Fruit fly (Drosophila melanogaster) whole organism, embryonic: ENCODE measurements around the gene CG31883.

ENCODE experiments used
- Awh ChIP-seq: fragments of 200-800 bp; sonication (Bioruptor generic); IDR thresholded peaks from 2 replicates; pipeline ENCODE4, ENCODE4 v1.3.6; 2022; ENCODE audit warnings: missing biosample characterization, missing genetic modification characterization
- Bteb2 ChIP-seq: fragments of 200-800 bp; sonication (Bioruptor generic); optimal IDR thresholded peaks from 2 replicates; lab custom pipeline; 2016; ENCODE audit warnings: missing biosample characterization, missing genetic modification characterization
- CG11247 ChIP-seq: fragments of 200-800 bp; sonication (Bioruptor generic); IDR thresholded peaks from 2 replicates; pipeline ENCODE4 v1.3.6; 2022; ENCODE audit warnings: missing biosample characterization, missing genetic modification characterization
- CG12104 ChIP-seq: fragments of 200-800 bp; sonication (Bioruptor generic); optimal IDR thresholded peaks from 3 replicates; lab custom pipeline; 2016; ENCODE audit warnings: missing biosample characterization, missing genetic modification characterization
- CG12219 ChIP-seq: fragments of 200-800 bp; sonication (Bioruptor generic); optimal IDR thresholded peaks from 3 replicates; lab custom pipeline; 2018; ENCODE audit warnings: missing biosample characterization, mild to moderate bottlenecking, missing genetic modification characterization
- CG12299 ChIP-seq: fragments of 200-800 bp; sonication (Bioruptor generic); optimal IDR thresholded peaks from 2 replicates; lab custom pipeline; 2018; ENCODE audit warnings: missing biosample characterization, mild to moderate bottlenecking, missing genetic modification characterization
- CG12769 ChIP-seq: fragments of 200-800 bp; sonication (Bioruptor generic); optimal IDR thresholded peaks from 2 replicates; lab custom pipeline; 2019; ENCODE audit warnings: missing biosample characterization, mild to moderate bottlenecking, missing genetic modification characterization, moderate library complexity
- CG13894 ChIP-seq: fragments of 200-800 bp; sonication (Bioruptor generic); optimal IDR thresholded peaks from 3 replicates; lab custom pipeline; 2018; ENCODE audit warnings: missing biosample characterization, mild to moderate bottlenecking, missing genetic modification characterization, moderate library complexity
- CG16779 ChIP-seq: fragments of 200-800 bp; sonication (Bioruptor generic); IDR thresholded peaks from 2 replicates; pipeline ENCODE4 v1.3.6; 2022; ENCODE audit warnings: missing biosample characterization, missing genetic modification characterization
- CG2199 ChIP-seq: fragments of 200-800 bp; sonication (Bioruptor generic); IDR thresholded peaks from 3 replicates; pipeline ENCODE4 v1.3.6; 2022; ENCODE audit warnings: missing biosample characterization, missing genetic modification characterization
- CG30020 ChIP-seq: fragments of 200-800 bp; optimal IDR thresholded peaks from 2 replicates; lab custom pipeline; 2019; ENCODE audit warnings: missing biosample characterization, mild to moderate bottlenecking, missing genetic modification characterization, moderate library complexity
- CG31365 ChIP-seq: fragments of 200-800 bp; sonication (Bioruptor generic); optimal IDR thresholded peaks from 2 replicates; lab custom pipeline; 2018; ENCODE audit warnings: missing biosample characterization, mild to moderate bottlenecking, missing genetic modification characterization
- CG33557 ChIP-seq: fragments of 200-800 bp; sonication (Bioruptor generic); optimal IDR thresholded peaks from 2 replicates; lab custom pipeline; 2019; ENCODE audit warnings: missing biosample characterization, mild to moderate bottlenecking, missing genetic modification characterization, moderate library complexity
- CG5953 ChIP-seq: fragments of 200-800 bp; sonication (Bioruptor generic); IDR thresholded peaks from 2 replicates; pipeline ENCODE4 v1.3.6; 2022; ENCODE audit warnings: missing biosample characterization, missing genetic modification characterization
- CG6689 ChIP-seq: fragments of 200-800 bp; sonication (Bioruptor generic); IDR thresholded peaks from 2 replicates; pipeline ENCODE4 v1.3.6; 2022; ENCODE audit warnings: missing biosample characterization, missing genetic modification characterization
- CG6765 ChIP-seq: fragments of 200-800 bp; sonication (Bioruptor generic); optimal IDR thresholded peaks from 3 replicates; lab custom pipeline; 2017; ENCODE audit warnings: missing biosample characterization, mild to moderate bottlenecking, missing genetic modification characterization
- CG6854 ChIP-seq: fragments of 200-800 bp; sonication (Bioruptor generic); optimal IDR thresholded peaks from 3 replicates; lab custom pipeline; 2017; ENCODE audit warnings: missing biosample characterization, mild to moderate bottlenecking, missing genetic modification characterization
- D19A ChIP-seq: fragments of 200-800 bp; optimal IDR thresholded peaks from 3 replicates; lab custom pipeline; 2019; ENCODE audit warnings: missing biosample characterization, mild to moderate bottlenecking, missing genetic modification characterization, moderate library complexity
- Dfd ChIP-seq, 2 experiments: fragments of >200 bp; optimal IDR thresholded peaks; 2 replicates each; lab custom pipeline; 2017; ENCODE audit warnings: missing biosample characterization in 2 of 2, missing genetic modification characterization in 2 of 2
- Elba2 ChIP-seq: fragments of 200-800 bp; sonication (Bioruptor generic); optimal IDR thresholded peaks from 3 replicates; lab custom pipeline; 2016; ENCODE audit warnings: missing biosample characterization, missing genetic modification characterization
- Hand ChIP-seq: fragments of 200-800 bp; sonication (Bioruptor generic); optimal IDR thresholded peaks from 2 replicates; lab custom pipeline; 2017; ENCODE audit warnings: mild to moderate bottlenecking, missing biosample characterization, missing genetic modification reagents, missing genetic modification characterization
- MESR4 ChIP-seq: fragments of 200-800 bp; sonication (Bioruptor generic); optimal IDR thresholded peaks from 2 replicates; lab custom pipeline; 2018; ENCODE audit warnings: missing biosample characterization, mild to moderate bottlenecking, missing genetic modification characterization, moderate library complexity
- Mad ChIP-seq: fragments of 200-800 bp; sonication (Bioruptor generic); optimal IDR thresholded peaks from 2 replicates; lab custom pipeline; 2016; ENCODE audit warnings: missing biosample characterization, missing genetic modification characterization
- NK7.1 ChIP-seq: fragments of 200-800 bp; sonication (Bioruptor generic); optimal IDR thresholded peaks from 3 replicates; lab custom pipeline; 2016; ENCODE audit warnings: missing biosample characterization, missing genetic modification characterization
- PHDP ChIP-seq: fragments of 200-800 bp; sonication (Bioruptor generic); optimal IDR thresholded peaks from 3 replicates; lab custom pipeline; 2018; ENCODE audit warnings: missing biosample characterization, mild to moderate bottlenecking, missing genetic modification characterization, moderate library complexity
- Poxn ChIP-seq: fragments of 200-800 bp; sonication (Bioruptor generic); IDR thresholded peaks from 2 replicates; pipeline ENCODE4 v1.3.6; 2022; ENCODE audit warnings: missing biosample characterization, missing genetic modification characterization
- Usf ChIP-seq: fragments of 200-800 bp; sonication (Bioruptor generic); optimal IDR thresholded peaks from 2 replicates; lab custom pipeline; 2017; ENCODE audit warnings: missing genotype, missing biosample characterization, missing genetic modification characterization
- ara ChIP-seq: fragments of 200-800 bp; sonication (Bioruptor generic); IDR thresholded peaks from 2 replicates; pipeline ENCODE4 v1.3.6; 2022; ENCODE audit warnings: missing biosample characterization, missing genetic modification characterization
- bab2 ChIP-seq: fragments of 200-800 bp; sonication (Bioruptor generic); optimal IDR thresholded peaks from 2 replicates; lab custom pipeline; 2016; ENCODE audit warnings: missing biosample characterization, missing genetic modification characterization
- bcd ChIP-seq: fragments of 200-800 bp; sonication (Bioruptor generic); optimal IDR thresholded peaks from 2 replicates; lab custom pipeline; 2017; ENCODE audit warnings: missing biosample characterization, mild to moderate bottlenecking, missing genetic modification characterization
- caup ChIP-seq: fragments of 200-800 bp; sonication (Bioruptor generic); optimal IDR thresholded peaks from 3 replicates; lab custom pipeline; 2017; ENCODE audit warnings: missing biosample characterization, mild to moderate bottlenecking, missing genetic modification characterization, moderate library complexity; ENCODE audit not compliant: severe bottlenecking
- dmrt99B ChIP-seq: fragments of 200-800 bp; sonication (Bioruptor generic); optimal IDR thresholded peaks from 2 replicates; lab custom pipeline; 2018; ENCODE audit warnings: missing biosample characterization, mild to moderate bottlenecking, missing genetic modification characterization, moderate library complexity
- fd96Cb ChIP-seq: fragments of 200-800 bp; sonication (Bioruptor generic); optimal IDR thresholded peaks from 2 replicates; lab custom pipeline; 2018; ENCODE audit warnings: missing biosample characterization, mild to moderate bottlenecking, missing genetic modification characterization, moderate library complexity
- fru ChIP-seq: fragments of >200 bp; optimal IDR thresholded peaks from 2 replicates; lab custom pipeline; 2017
- gce ChIP-seq: fragments of 200-800 bp; sonication (Bioruptor generic); IDR thresholded peaks from 3 replicates; pipeline ENCODE4 v1.3.6; 2022; ENCODE audit warnings: missing biosample characterization, missing genetic modification characterization
- gcm ChIP-seq: fragments of 200-800 bp; sonication (Bioruptor generic); optimal IDR thresholded peaks from 2 replicates; lab custom pipeline; 2019; ENCODE audit warnings: missing biosample characterization, mild to moderate bottlenecking, missing genetic modification characterization, moderate library complexity
- gcm2 ChIP-seq: fragments of 200-800 bp; sonication (Bioruptor generic); optimal IDR thresholded peaks from 2 replicates; lab custom pipeline; 2016; ENCODE audit warnings: missing biosample characterization, missing genetic modification characterization
- h ChIP-seq: fragments of >200 bp; optimal IDR thresholded peaks from 2 replicates; lab custom pipeline; 2017
- kay ChIP-seq: fragments of 200-800 bp; sonication (Bioruptor generic); optimal IDR thresholded peaks from 2 replicates; lab custom pipeline; 2016; ENCODE audit warnings: missing biosample characterization, missing genetic modification characterization
- knrl ChIP-seq: fragments of 200-800 bp; sonication (Bioruptor generic); IDR thresholded peaks from 3 replicates; pipeline ENCODE4 v1.3.6; 2022; ENCODE audit warnings: missing biosample characterization, missing genetic modification characterization; ENCODE audit not compliant: partially characterized antibody
- maf-S ChIP-seq: fragments of 200-800 bp; sonication (Bioruptor generic); optimal IDR thresholded peaks from 2 replicates; lab custom pipeline; 2016; ENCODE audit warnings: missing biosample characterization, missing genetic modification characterization
- mam ChIP-seq: fragments of 200-800 bp; sonication (Bioruptor generic); optimal IDR thresholded peaks from 3 replicates; lab custom pipeline; 2016; ENCODE audit warnings: missing biosample characterization, missing genetic modification characterization
- nau ChIP-seq: fragments of 200-800 bp; sonication (Bioruptor generic); optimal IDR thresholded peaks from 3 replicates; lab custom pipeline; 2017; ENCODE audit warnings: missing biosample characterization, mild to moderate bottlenecking, missing genetic modification characterization, missing genetic modification reagents
- otp ChIP-seq: fragments of 200-800 bp; sonication (Bioruptor generic); IDR thresholded peaks from 3 replicates; pipeline ENCODE4, ENCODE4 v1.3.6; 2022; ENCODE audit warnings: missing biosample characterization, missing genetic modification characterization
- ro ChIP-seq: fragments of 200-800 bp; sonication (Bioruptor generic); IDR thresholded peaks from 2 replicates; pipeline ENCODE4 v1.3.6; 2022; ENCODE audit warnings: missing biosample characterization, missing genetic modification characterization
- sens-2 ChIP-seq: fragments of 200-800 bp; sonication (Bioruptor generic); IDR thresholded peaks from 2 replicates; pipeline ENCODE4 v1.3.6; 2022; ENCODE audit warnings: missing biosample characterization, missing genetic modification characterization
- stwl ChIP-seq: fragments of 200-800 bp; sonication (Bioruptor generic); optimal IDR thresholded peaks from 3 replicates; lab custom pipeline; 2018; ENCODE audit warnings: missing biosample characterization, mild to moderate bottlenecking, missing genetic modification characterization, moderate library complexity
- sug ChIP-seq: fragments of 200-800 bp; optimal IDR thresholded peaks from 2 replicates; lab custom pipeline; 2019; ENCODE audit warnings: missing biosample characterization, mild to moderate bottlenecking, missing genetic modification characterization, moderate library complexity
- zfh1 ChIP-seq: fragments of 200-800 bp; sonication (Bioruptor generic); IDR thresholded peaks from 3 replicates; pipeline ENCODE4 v1.3.6; 2022; ENCODE audit warnings: missing biosample characterization, missing genetic modification characterization

The CG31883 gene

DNA sequence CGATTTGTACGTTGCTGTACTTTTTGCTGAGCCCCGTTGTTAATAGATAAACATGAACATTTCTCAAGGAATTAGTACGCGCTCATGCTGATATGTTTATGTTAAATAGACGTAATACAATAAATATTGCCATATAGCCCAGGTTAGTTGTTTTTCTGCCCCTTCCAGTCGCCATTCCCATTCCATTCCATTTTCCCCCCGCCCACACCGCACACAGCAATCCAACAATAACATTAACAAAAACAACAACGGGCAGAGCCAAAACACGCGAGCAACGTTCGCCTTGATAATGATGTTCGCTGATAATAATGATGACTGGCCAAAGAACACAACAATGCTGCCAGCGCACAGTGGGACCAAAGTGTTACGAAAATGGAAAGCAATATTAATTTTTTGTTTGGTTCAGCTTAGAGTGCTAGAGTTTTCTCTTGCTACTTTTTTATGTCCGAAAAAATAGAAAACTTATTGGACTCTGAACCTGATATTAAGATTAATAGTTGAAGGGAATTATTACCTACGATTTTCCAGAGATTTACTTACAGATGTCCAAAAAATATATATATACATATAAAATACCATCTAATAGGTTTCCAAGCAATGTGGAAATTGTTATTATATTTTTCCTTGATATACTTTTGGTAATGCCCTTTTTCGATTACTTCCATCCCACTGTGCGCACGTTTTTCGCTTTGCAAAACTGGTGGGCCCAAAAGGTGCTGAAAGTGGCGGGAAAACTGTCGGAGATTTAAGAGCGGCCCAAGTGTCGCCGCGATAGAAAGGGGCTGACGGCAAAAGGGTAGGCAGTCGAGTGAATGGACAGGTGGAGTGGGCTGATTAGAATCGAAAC, 41.5 kb downstream of the CG31883 start (continued):
- TF ChIP-seq Elba2 (GFP tag; lab: Kevin White, UChicago) (peak; percentile 80), sens-2 (GFP tag; lab: Robert Waterston, UW) (peak; percentile 70), PHDP (tag; lab: Kevin White, UChicago) (peak; percentile 96), CG12104 (GFP tag; lab: Kevin White, UChicago) (peak; percentile 97), stwl (tag; lab: Kevin White, UChicago) (peak; percentile 56), CG6854 (GFP tag; lab: Kevin White, UChicago) (peak; percentile 96), maf-S (GFP tag; lab: Kevin White, UChicago) (peak; percentile 58), CG33557 (GFP tag; lab: Kevin White, UChicago) (peak; percentile 88), mam (peak; percentile 83), h (lab: Kevin White, UChicago) (no peak), bcd (peak; percentile 98), ro (GFP tag; lab: Robert Waterston, UW) (peak; percentile 72; the same call in 1 of the 2 replicates), CG30020 (tag; lab: Kevin White, UChicago) (peak; percentile 80), gcm2 (GFP tag; lab: Kevin White, UChicago) (peak; percentile 97), CG13894 (tag; lab: Kevin White, UChicago) (peak; percentile 94), Awh (GFP tag; lab: Robert Waterston, UW) (peak; percentile 88), Dfd (GFP tag; optimal IDR thresholded peaks at IDR 0.05; lab: Kevin White, UChicago) (peak in 1 of 2 experiments; percentile 89), CG2199 (peak; percentile 38; the same call in 1 of the 3 replicates), otp (peak; percentile 52; the same call in 1 of the 3 replicates), caup (GFP tag; lab: Kevin White, UChicago) (peak; percentile 97), gcm (GFP tag; lab: Kevin White, UChicago) (peak; percentile 99), sug (tag; lab: Kevin White, UChicago) (peak; percentile 94), CG6765 (GFP tag; lab: Kevin White, UChicago) (peak; percentile 96), CG12299 (tag; lab: Kevin White, UChicago) (peak; percentile 95), Usf (GFP tag; lab: Kevin White, UChicago) (peak; percentile 94), ara (GFP tag; lab: Robert Waterston, UW) (peak; percentile 81), NK7.1 (GFP tag; lab: Kevin White, UChicago) (peak; percentile 67), CG11247 (peak; percentile 82), CG5953 (GFP tag; lab: Robert Waterston, UW) (peak; percentile 81; the same call in 1 of the 2 replicates), bab2 (GFP tag; lab: Kevin White, UChicago) (peak; percentile 69), Hand (peak; percentile 96), CG6689 (GFP tag; lab: Robert Waterston, UW) (peak; percentile 95), Bteb2 (GFP tag; lab: Kevin White, UChicago) (peak; percentile 83), knrl (0 out of 3 replicates have a peak, but pooled peaks have one; percentile 46), fd96Cb (tag; lab: Kevin White, UChicago) (peak; percentile 96), Poxn (GFP tag; lab: Robert Waterston, UW) (peak; percentile 78), MESR4 (GFP tag; lab: Kevin White, UChicago) (peak; percentile 18), Mad (GFP tag; lab: Kevin White, UChicago) (peak; percentile 84), zfh1 (GFP tag; lab: Robert Waterston, UW) (peak; percentile 89), fru (lab: Kevin White, UChicago) (no peak), CG12219 (GFP tag; lab: Kevin White, UChicago) (peak; percentile 89), CG12769 (peak; percentile 57), CG31365 (tag; lab: Kevin White, UChicago) (peak; percentile 68), nau (peak; percentile 95), CG16779 (GFP tag; lab: Robert Waterston, UW) (peak; percentile 51; the same call in 1 of the 2 replicates), gce (peak; percentile 64; the same call in 2 of the 3 replicates), D19A (tag; lab: Kevin White, UChicago) (peak; percentile 94), kay (GFP tag; lab: Kevin White, UChicago) (peak; percentile 93), dmrt99B (tag; lab: Kevin White, UChicago) (peak; percentile 98)
